Worm (Caenorhabditis elegans) whole organism, young adult: Measurements from ENCODE around the gene EGAP1.5.

Experiments used
- B0035.1 ChIP-seq: sonication (generic microtip); optimal IDR thresholded peaks from 2 replicates; lab custom pipeline; 2016; ENCODE audit warnings: missing genetic modification characterization, mild to moderate bottlenecking, missing compliant biosample characterization, missing genotype, missing genetic modification reagents
- B0261.1 ChIP-seq: sonication (generic microtip); optimal IDR thresholded peaks from 2 replicates; lab custom pipeline; 2016; ENCODE audit warnings: mild to moderate bottlenecking, missing genetic modification characterization, moderate library complexity, missing compliant biosample characterization
- B0336.3 ChIP-seq: fragments of 200-800 bp; sonication (Bioruptor generic); IDR thresholded peaks from 2 replicates; pipeline ENCODE4 v1.3.6; 2022; ENCODE audit warnings: missing genetic modification characterization, missing compliant biosample characterization
- C06A6.2 ChIP-seq: fragments of 200-800 bp; sonication (Bioruptor generic); conservative IDR thresholded peaks from 2 replicates; pipeline ENCODE4 v1.3.6; 2022; ENCODE audit warnings: missing genetic modification characterization, missing compliant biosample characterization
- F33H1.4 ChIP-seq: fragments of 200-800 bp; sonication (Bioruptor generic); IDR thresholded peaks from 2 replicates; pipeline ENCODE4 v1.3.6; 2022; ENCODE audit warnings: missing genetic modification reagents, missing genetic modification characterization, missing compliant biosample characterization
- F39B2.1 ChIP-seq: fragments of 200-800 bp; sonication (Bioruptor generic); IDR thresholded peaks from 2 replicates; pipeline ENCODE4 v1.3.6; 2022; ENCODE audit warnings: missing genetic modification reagents, missing genetic modification characterization, missing compliant biosample characterization
- F57A8.1 ChIP-seq: fragments of 200-800 bp; sonication (Bioruptor generic); optimal IDR thresholded peaks from 2 replicates; lab custom pipeline; 2018; ENCODE audit warnings: mild to moderate bottlenecking, missing genetic modification characterization, moderate library complexity, missing compliant biosample characterization
- K11D2.4 ChIP-seq: fragments of 200-800 bp; sonication (Bioruptor generic); IDR thresholded peaks from 2 replicates; pipeline ENCODE4 v1.3.6; 2022; ENCODE audit warnings: missing genetic modification reagents, missing genetic modification characterization, missing compliant biosample characterization
- T26A5.8 ChIP-seq: sonication (generic microtip); optimal IDR thresholded peaks from 2 replicates; lab custom pipeline; 2016; ENCODE audit warnings: missing genetic modification characterization, missing compliant biosample characterization
- Y53G8AR.9 ChIP-seq: fragments of 200-800 bp; sonication (Bioruptor generic); conservative IDR thresholded peaks from 2 replicates; pipeline ENCODE4 v1.3.6; 2022; ENCODE audit warnings: missing genetic modification reagents, missing genetic modification characterization, missing compliant biosample characterization
- Y95B8A.8 ChIP-seq: fragments of 200-800 bp; sonication (Bioruptor generic); IDR thresholded peaks from 2 replicates; pipeline ENCODE4 v1.3.6; 2022; ENCODE audit warnings: missing genetic modification reagents, missing genetic modification characterization, missing compliant biosample characterization
- ama-1 ChIP-seq, 3 experiments: fragments of 150-350 bp in 1 of 3; sonication (generic microtip) in 2 of 3; optimal IDR thresholded peaks; 2 replicates each; lab custom pipeline; 2014 to 2018; ENCODE audit warnings: missing biosample characterization in 2 of 3, missing genetic modification characterization in 2 of 3, missing genetic modification reagents in 2 of 3
- aptf-3 ChIP-seq: fragments of 200-800 bp; sonication (Bioruptor generic); IDR thresholded peaks from 2 replicates; pipeline ENCODE4 v1.3.6; 2022; ENCODE audit warnings: missing genetic modification characterization, missing compliant biosample characterization
- athp-1 ChIP-seq: sonication (generic microtip); optimal IDR thresholded peaks from 2 replicates; lab custom pipeline; 2017; ENCODE audit warnings: mild to moderate bottlenecking, missing genetic modification characterization, missing compliant biosample characterization
- attf-5 ChIP-seq: fragments of 200-800 bp; sonication (Bioruptor generic); optimal IDR thresholded peaks from 2 replicates; lab custom pipeline; 2018; ENCODE audit warnings: mild to moderate bottlenecking, missing genetic modification characterization, missing compliant biosample characterization
- cebp-1 ChIP-seq, 2 experiments: fragments of 200-800 bp in 1 of 2; sonication (Bioruptor generic) in 1 of 2; sonication (generic microtip) in 1 of 2; IDR thresholded peaks in 1 of 2; optimal IDR thresholded peaks in 1 of 2; 2 replicates each; pipeline versions ENCODE4 v1.3.6 to Lab custom; 2017 to 2022; ENCODE audit warnings: missing compliant biosample characterization in 2 of 2, missing genetic modification characterization in 2 of 2, mild to moderate bottlenecking in 1 of 2, missing genetic modification reagents in 1 of 2, moderate library complexity in 1 of 2
- cebp-2 ChIP-seq: fragments of 200-800 bp; sonication (Bioruptor generic); IDR thresholded peaks from 2 replicates; pipeline ENCODE4 v1.3.6; 2022; ENCODE audit warnings: missing genetic modification characterization, missing compliant biosample characterization
- ceh-100 ChIP-seq: fragments of 200-800 bp; sonication (Bioruptor generic); IDR thresholded peaks from 2 replicates; pipeline ENCODE4 v1.3.6; 2022; ENCODE audit warnings: missing genetic modification reagents, missing genetic modification characterization, missing compliant biosample characterization
- ceh-40 ChIP-seq: fragments of 200-800 bp; sonication (Bioruptor generic); IDR thresholded peaks from 2 replicates; pipeline ENCODE4 v1.3.6; 2022; ENCODE audit warnings: missing genetic modification characterization, missing compliant biosample characterization
- ceh-58 ChIP-seq: fragments of 200-800 bp; sonication (Bioruptor generic); IDR thresholded peaks from 2 replicates; pipeline ENCODE4 v1.3.6; 2022; ENCODE audit warnings: missing genetic modification characterization, missing compliant biosample characterization
- ceh-91 ChIP-seq: fragments of 200-800 bp; sonication (Bioruptor generic); IDR thresholded peaks from 2 replicates; pipeline ENCODE4 v1.3.6; 2022; ENCODE audit warnings: missing genetic modification reagents, missing genetic modification characterization, missing compliant biosample characterization
- chd-7 ChIP-seq: sonication (generic microtip); optimal IDR thresholded peaks from 2 replicates; lab custom pipeline; 2016; ENCODE audit warnings: mild to moderate bottlenecking, missing genetic modification characterization, moderate library complexity, missing compliant biosample characterization
- dpff-1 ChIP-seq: sonication (generic microtip); optimal IDR thresholded peaks from 2 replicates; lab custom pipeline; 2017; ENCODE audit warnings: mild to moderate bottlenecking, missing genetic modification characterization, missing compliant biosample characterization
- egl-18 ChIP-seq: fragments of 200-800 bp; sonication (Bioruptor generic); IDR thresholded peaks from 2 replicates; pipeline ENCODE4 v1.3.6; 2022; ENCODE audit warnings: missing genetic modification reagents, missing genetic modification characterization, missing compliant biosample characterization
- egrh-3 ChIP-seq: fragments of 200-800 bp; sonication (Bioruptor generic); IDR thresholded peaks from 2 replicates; pipeline ENCODE4 v1.3.6; 2022; ENCODE audit warnings: missing genetic modification reagents, missing genetic modification characterization, missing compliant biosample characterization
- ekl-4 ChIP-seq: fragments of 200-800 bp; sonication (Bioruptor generic); IDR thresholded peaks from 2 replicates; pipeline ENCODE4 v1.3.6; 2022; ENCODE audit warnings: missing genetic modification reagents, missing genetic modification characterization, missing compliant biosample characterization
- ets-4 ChIP-seq: fragments of 200-800 bp; sonication (Bioruptor generic); optimal IDR thresholded peaks from 2 replicates; lab custom pipeline; 2018; ENCODE audit warnings: mild to moderate bottlenecking, missing genetic modification characterization, missing compliant biosample characterization
- gei-17 ChIP-seq: fragments of 200-800 bp; sonication (Bioruptor generic); optimal IDR thresholded peaks from 2 replicates; lab custom pipeline; 2018; ENCODE audit warnings: mild to moderate bottlenecking, missing genetic modification characterization, missing compliant biosample characterization
- him-1 ChIP-seq: sonication (generic microtip); optimal IDR thresholded peaks from 2 replicates; lab custom pipeline; 2016; ENCODE audit warnings: missing genotype, missing genetic modification reagents, missing genetic modification characterization, missing compliant biosample characterization
- hmg-1.2 ChIP-seq: fragments of 200-800 bp; sonication (Bioruptor generic); IDR thresholded peaks from 2 replicates; pipeline ENCODE4 v1.3.6; 2022; ENCODE audit warnings: missing genetic modification reagents, missing genetic modification characterization, missing compliant biosample characterization
- hmg-20 ChIP-seq: fragments of 200-800 bp; sonication (Bioruptor generic); IDR thresholded peaks from 2 replicates; pipeline ENCODE4 v1.3.6; 2022; ENCODE audit warnings: missing genetic modification reagents, missing genetic modification characterization, missing compliant biosample characterization
- hsf-1 ChIP-seq: fragments of 200-800 bp; sonication (Bioruptor generic); IDR thresholded peaks from 2 replicates; pipeline ENCODE4 v1.3.6; 2022; ENCODE audit warnings: missing genetic modification reagents, missing genetic modification characterization, missing compliant biosample characterization
- lag-1 ChIP-seq: fragments of 200-800 bp; sonication (Bioruptor generic); IDR thresholded peaks from 2 replicates; pipeline ENCODE4 v1.3.6; 2022; ENCODE audit warnings: missing genetic modification reagents, missing genetic modification characterization, missing compliant biosample characterization
- let-607 ChIP-seq, 2 experiments: fragments of 200-800 bp in 1 of 2; sonication (Bioruptor generic) in 1 of 2; sonication (generic microtip) in 1 of 2; optimal IDR thresholded peaks; 2 replicates each; lab custom pipeline; 2016 to 2018; ENCODE audit warnings: mild to moderate bottlenecking in 2 of 2, missing compliant biosample characterization in 2 of 2, missing genetic modification characterization in 2 of 2, moderate library complexity in 2 of 2, missing genotype in 1 of 2
- lin-35 ChIP-seq, 3 experiments: fragments of 150-350 bp in 2 of 3; sonication (generic microtip) in 1 of 3; optimal IDR thresholded peaks; 2 replicates each; lab custom pipeline; 2014 to 2018; ENCODE audit warnings: missing biosample characterization in 3 of 3, missing genetic modification characterization in 3 of 3, missing genetic modification reagents in 3 of 3
- lin-54 ChIP-seq: fragments of 200-800 bp; sonication (Bioruptor generic); optimal IDR thresholded peaks from 2 replicates; lab custom pipeline; 2018; ENCODE audit warnings: mild to moderate bottlenecking, missing genetic modification characterization, missing compliant biosample characterization
- madf-10 ChIP-seq: sonication (generic microtip); optimal IDR thresholded peaks from 2 replicates; lab custom pipeline; 2016; ENCODE audit warnings: mild to moderate bottlenecking, missing genetic modification characterization, missing compliant biosample characterization
- madf-3 ChIP-seq: fragments of 200-800 bp; sonication (Bioruptor generic); IDR thresholded peaks from 2 replicates; pipeline ENCODE4 v1.3.6; 2022; ENCODE audit warnings: missing genetic modification reagents, missing genetic modification characterization, missing compliant biosample characterization
- mes-4 ChIP-seq: sonication (generic microtip); optimal IDR thresholded peaks from 2 replicates; lab custom pipeline; 2016; ENCODE audit warnings: missing genotype, missing genetic modification characterization, missing compliant biosample characterization
- nfyb-1 ChIP-seq: fragments of 200-800 bp; sonication (Bioruptor generic); IDR thresholded peaks from 2 replicates; pipeline ENCODE4 v1.3.6; 2022; ENCODE audit warnings: missing genetic modification reagents, missing genetic modification characterization, missing compliant biosample characterization
- nhr-120 ChIP-seq: fragments of 200-800 bp; sonication (Bioruptor generic); IDR thresholded peaks from 2 replicates; pipeline ENCODE4 v1.3.6; 2022; ENCODE audit warnings: missing genetic modification characterization, missing compliant biosample characterization
- nhr-90 ChIP-seq: sonication (generic microtip); optimal IDR thresholded peaks from 2 replicates; lab custom pipeline; 2016; ENCODE audit warnings: missing genotype, mild to moderate bottlenecking, missing genetic modification characterization, missing compliant biosample characterization
- pbrm-1 ChIP-seq: fragments of 200-800 bp; sonication (Bioruptor generic); IDR thresholded peaks from 2 replicates; pipeline ENCODE4 v1.3.6; 2022; ENCODE audit warnings: missing genetic modification reagents, missing genetic modification characterization, missing compliant biosample characterization
- snpc-3.4 ChIP-seq: sonication (generic microtip); optimal IDR thresholded peaks from 2 replicates; lab custom pipeline; 2017; ENCODE audit warnings: missing genetic modification characterization, mild to moderate bottlenecking, missing compliant biosample characterization, antibody characterized with exemption, moderate library complexity, missing genotype, missing genetic modification reagents
- somi-1 ChIP-seq: fragments of 200-800 bp; sonication (Bioruptor generic); optimal IDR thresholded peaks from 2 replicates; lab custom pipeline; 2018; ENCODE audit warnings: mild to moderate bottlenecking, missing genetic modification characterization, missing compliant biosample characterization
- ztf-26 ChIP-seq: sonication (generic microtip); optimal IDR thresholded peaks from 2 replicates; lab custom pipeline; 2017; ENCODE audit warnings: missing genetic modification characterization, missing compliant biosample characterization
- ztf-3 ChIP-seq: fragments of 200-800 bp; sonication (Bioruptor generic); optimal IDR thresholded peaks from 2 replicates; lab custom pipeline; 2018; ENCODE audit warnings: mild to moderate bottlenecking, missing genetic modification characterization, missing compliant biosample characterization
- ztf-6 ChIP-seq: fragments of 200-800 bp; sonication (Bioruptor generic); IDR thresholded peaks from 2 replicates; pipeline ENCODE4 v1.3.6; 2022; ENCODE audit warnings: missing genetic modification reagents, missing genetic modification characterization, missing compliant biosample characterization

EGAP1.5 gene

DNA sequence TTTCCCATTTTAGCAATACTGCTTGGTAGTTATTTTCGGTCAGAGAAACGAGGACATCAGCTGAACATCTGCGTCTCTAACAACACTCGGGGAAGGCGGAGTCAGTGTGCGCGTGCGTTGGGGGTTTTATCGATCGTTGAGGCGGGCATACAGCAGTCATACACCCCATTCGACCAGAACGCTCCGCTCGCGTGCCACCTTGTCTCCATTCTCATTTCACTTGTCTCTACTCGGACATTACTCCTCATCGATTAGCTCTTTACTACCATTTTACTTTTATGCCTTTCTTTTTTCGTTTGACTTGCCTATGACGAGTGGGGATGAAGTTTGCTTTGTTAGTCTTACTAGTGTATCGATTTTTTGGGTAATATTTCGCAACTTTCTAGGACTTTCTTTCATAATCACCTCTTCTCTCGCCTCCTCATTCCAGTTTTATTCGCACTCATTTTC, 9.0 kb downstream of the EGAP1.5 start (continued):
- no peak for TF ChIP-seq athp-1 (tag; lab: Kevin White, UChicago)
- TF ChIP-seq ztf-26: peak; percentile 26
- no peak for TF ChIP-seq aptf-3
- no peak for TF ChIP-seq let-607 (tag; optimal IDR thresholded peaks at IDR 0.05; lab: Kevin White, UChicago)
- TF ChIP-seq B0035.1 (tag; lab: Kevin White, UChicago): no peak
- peak; percentile 80 for TF ChIP-seq ama-1 (optimal IDR thresholded peaks at IDR 0.05; lab: Kevin White, UChicago)
- TF ChIP-seq ama-1 (GFP tag; optimal IDR thresholded peaks at IDR 0.05; lab: Kevin White, UChicago): peak; percentile 12 to 50
- peak; percentile 69 for TF ChIP-seq chd-7 (tag; lab: Kevin White, UChicago)
- TF ChIP-seq ceh-100 (GFP tag; lab: Robert Waterston, UW): no peak
- TF ChIP-seq lag-1 (GFP tag; lab: Robert Waterston, UW): no peak
- TF ChIP-seq lin-35 (GFP tag; optimal IDR thresholded peaks at IDR 0.05; lab: Kevin White, UChicago): peak in 1 of 3 experiments; percentile 24
- peak; percentile 37; the same call in 1 of the 2 replicates for TF ChIP-seq B0336.3 (GFP tag; lab: Robert Waterston, UW)
- TF ChIP-seq lin-54 (GFP tag; lab: Kevin White, UChicago): peak; percentile 20
- peak; percentile 64; the same call in 1 of the 2 replicates for TF ChIP-seq cebp-1 (GFP tag; IDR thresholded peaks at IDR 0.05; lab: Robert Waterston, UW)
- TF ChIP-seq cebp-1 (tag; optimal IDR thresholded peaks at IDR 0.05; lab: Kevin White, UChicago): peak; percentile 95
- peak; percentile 51 for TF ChIP-seq hsf-1 (GFP tag; lab: Robert Waterston, UW)
- peak; percentile 72 for TF ChIP-seq nhr-90 (tag; lab: Kevin White, UChicago)
- no peak for TF ChIP-seq F39B2.1 (GFP tag; lab: Robert Waterston, UW)
- TF ChIP-seq B0261.1: no peak
- no peak for TF ChIP-seq mes-4 (tag; lab: Kevin White, UChicago)
- peak; percentile 41 for TF ChIP-seq somi-1 (GFP tag; lab: Kevin White, UChicago)
- TF ChIP-seq ceh-91 (GFP tag; lab: Robert Waterston, UW): no peak
- TF ChIP-seq T26A5.8 (tag; lab: Kevin White, UChicago): no peak
- peak; percentile 17; the same call in 1 of the 2 replicates for TF ChIP-seq C06A6.2 (GFP tag; lab: Robert Waterston, UW)
- TF ChIP-seq nfyb-1 (GFP tag; lab: Robert Waterston, UW): peak; percentile 50; the same call in 1 of the 2 replicates
- peak; percentile 44 for TF ChIP-seq madf-10 (tag; lab: Kevin White, UChicago)
- peak; percentile 66 for TF ChIP-seq attf-5 (GFP tag; lab: Kevin White, UChicago)
- TF ChIP-seq ztf-3: peak; percentile 1
- no peak for TF ChIP-seq snpc-3.4 (tag; lab: Kevin White, UChicago)
- TF ChIP-seq F33H1.4 (GFP tag; lab: Robert Waterston, UW): peak; percentile 38; the same call in 1 of the 2 replicates
- TF ChIP-seq madf-3 (GFP tag; lab: Robert Waterston, UW): peak; percentile 24
- no peak for TF ChIP-seq egl-18
- TF ChIP-seq hmg-20 (GFP tag; lab: Robert Waterston, UW): no peak
- TF ChIP-seq cebp-2: peak; percentile 22; the same call in 1 of the 2 replicates
- 0 out of 2 replicates have a peak, but pooled peaks have one; percentile 63 for TF ChIP-seq Y95B8A.8 (GFP tag; lab: Robert Waterston, UW)
- peak; percentile 11; the same call in 1 of the 2 replicates for TF ChIP-seq ekl-4 (GFP tag; lab: Robert Waterston, UW)
- TF ChIP-seq ztf-6: no peak
- TF ChIP-seq ets-4 (GFP tag; lab: Kevin White, UChicago): peak; percentile 83
- no peak for TF ChIP-seq K11D2.4 (GFP tag; lab: Robert Waterston, UW)
- no peak for TF ChIP-seq gei-17 (GFP tag; lab: Kevin White, UChicago)
- peak; percentile 71 for TF ChIP-seq pbrm-1 (GFP tag; lab: Robert Waterston, UW)
- TF ChIP-seq hmg-1.2: peak; percentile 60; the same call in 1 of the 2 replicates
- no peak for TF ChIP-seq dpff-1
- TF ChIP-seq ceh-58 (GFP tag; lab: Robert Waterston, UW): peak; percentile 2; the same call in 1 of the 2 replicates
- peak; percentile 80 for TF ChIP-seq Y53G8AR.9
- no peak for TF ChIP-seq nhr-120 (GFP tag; lab: Robert Waterston, UW)
- no peak for TF ChIP-seq F57A8.1 (GFP tag; lab: Kevin White, UChicago)
- no peak for TF ChIP-seq him-1 (tag; lab: Kevin White, UChicago)
- TF ChIP-seq egrh-3 (GFP tag; lab: Robert Waterston, UW): no peak; the same call in 1 of the 2 replicates
- peak; percentile 22; the same call in 1 of the 2 replicates for TF ChIP-seq ceh-40
